Worm (Caenorhabditis elegans) whole organism, midembryonic: Measurements from ENCODE around the gene R11.4.

ENCODE experiments used
- cog-1 ChIP-seq: sonication (generic microtip); optimal IDR thresholded peaks from 2 replicates; lab custom pipeline; 2016; ENCODE audit warnings: missing genetic modification characterization, missing compliant biosample characterization
- flt-1 ChIP-seq: fragments of 200-800 bp; sonication (Bioruptor generic); IDR thresholded peaks from 2 replicates; pipeline ENCODE4 v1.3.6; 2022; ENCODE audit warnings: missing genetic modification characterization, missing compliant biosample characterization
- klf-2 ChIP-seq: fragments of 200-800 bp; sonication (Bioruptor generic); conservative IDR thresholded peaks from 2 replicates; pipeline ENCODE4 v1.3.6; 2022; ENCODE audit warnings: missing genetic modification reagents, missing genetic modification characterization, missing compliant biosample characterization
- med-1 ChIP-seq: sonication (generic microtip); optimal IDR thresholded peaks from 2 replicates; lab custom pipeline; 2017; ENCODE audit warnings: missing genetic modification characterization, mild to moderate bottlenecking, missing compliant biosample characterization, antibody characterized with exemption, missing genetic modification reagents; ENCODE audit not compliant: insufficient read depth
- ref-1 ChIP-seq: fragments of 200-800 bp; sonication (Bioruptor generic); conservative IDR thresholded peaks from 2 replicates; pipeline ENCODE4 v1.3.6; 2022; ENCODE audit warnings: missing genetic modification reagents, missing genetic modification characterization, missing compliant biosample characterization
- tab-1 ChIP-seq: fragments of 200-800 bp; sonication (Bioruptor generic); IDR thresholded peaks from 2 replicates; pipeline ENCODE4 v1.3.6; 2022; ENCODE audit warnings: missing genetic modification characterization, missing compliant biosample characterization
- ztf-29 ChIP-seq: fragments of 200-800 bp; sonication (Bioruptor generic); IDR thresholded peaks from 2 replicates; pipeline ENCODE4 v1.3.6; 2022; ENCODE audit warnings: missing genetic modification reagents, missing genetic modification characterization, missing compliant biosample characterization

DNA sequence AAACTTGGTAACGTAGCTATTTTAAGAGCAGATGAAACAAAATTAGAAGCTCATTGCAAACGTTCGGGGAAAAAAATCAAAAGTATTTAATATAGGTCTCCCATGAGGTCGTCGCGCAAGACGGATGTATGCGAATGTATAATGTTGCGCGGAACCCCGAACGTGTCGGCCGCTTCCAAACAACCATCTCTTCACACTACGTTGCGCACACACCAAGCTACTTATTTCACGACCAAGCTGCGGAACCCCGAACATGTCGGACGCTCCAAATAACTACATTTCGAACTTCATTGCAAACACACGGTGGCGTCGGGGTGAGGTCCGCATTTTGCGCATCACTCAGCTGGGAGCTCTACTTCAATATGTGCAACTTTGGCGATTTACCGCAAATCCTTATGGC, 48.1 kb upstream of the R11.4 start:
- no peak for TF ChIP-seq cog-1 (tag; lab: Kevin White, UChicago)
- TF ChIP-seq ztf-29 (GFP tag; lab: Robert Waterston, UW) = no peak
- no peak for TF ChIP-seq flt-1 (GFP tag; lab: Robert Waterston, UW)
- TF ChIP-seq med-1 (GFP tag; lab: Kevin White, UChicago) = no peak
- TF ChIP-seq klf-2 (GFP tag; lab: Robert Waterston, UW) = no peak
- no peak for TF ChIP-seq ref-1 (GFP tag; lab: Robert Waterston, UW)
- TF ChIP-seq tab-1 (GFP tag; lab: Robert Waterston, UW) = no peak
